Worm (Caenorhabditis elegans) whole organism, late embryonic: ENCODE measurements around the gene C10F3.7.
A peak's percentile ranks its signal among the peaks of the same experiment; 100 is the strongest.

ENCODE experiments used
- C08G9.2 ChIP-seq: sonication (generic microtip); optimal IDR thresholded peaks from 2 replicates; lab custom pipeline; 2016; ENCODE audit warnings: mild to moderate bottlenecking, missing genetic modification characterization, moderate library complexity, missing compliant biosample characterization
- ama-1 ChIP-seq: fragments of 150-350 bp; optimal IDR thresholded peaks from 2 replicates; lab custom pipeline; 2014
- ceh-18 ChIP-seq: sonication (generic microtip); optimal IDR thresholded peaks from 2 replicates; lab custom pipeline; 2016; ENCODE audit warnings: missing genetic modification characterization, missing compliant biosample characterization
- ceh-19 ChIP-seq: fragments of 200-800 bp; sonication (Bioruptor generic); optimal IDR thresholded peaks from 2 replicates; lab custom pipeline; 2018; ENCODE audit warnings: mild to moderate bottlenecking, missing genetic modification characterization, missing compliant biosample characterization
- ceh-2 ChIP-seq: sonication (generic microtip); optimal IDR thresholded peaks from 2 replicates; lab custom pipeline; 2016; ENCODE audit warnings: missing genotype, missing genetic modification characterization, missing compliant biosample characterization
- ceh-22 ChIP-seq: sonication (generic microtip); optimal IDR thresholded peaks from 2 replicates; lab custom pipeline; 2017; ENCODE audit warnings: missing biosample characterization, missing genetic modification characterization
- ceh-24 ChIP-seq: sonication (generic microtip); optimal IDR thresholded peaks from 2 replicates; lab custom pipeline; 2016; ENCODE audit warnings: mild to moderate bottlenecking, missing genetic modification characterization, missing compliant biosample characterization
- ceh-30 ChIP-seq: fragments of 150-350 bp; optimal IDR thresholded peaks from 2 replicates; lab custom pipeline; 2014; ENCODE audit warnings: missing biosample characterization, missing genetic modification characterization
- ceh-31 ChIP-seq: sonication (generic microtip); optimal IDR thresholded peaks from 2 replicates; lab custom pipeline; 2016; ENCODE audit warnings: missing genetic modification characterization, missing compliant biosample characterization
- ceh-34 ChIP-seq: sonication (generic microtip); optimal IDR thresholded peaks from 2 replicates; lab custom pipeline; 2016; ENCODE audit warnings: mild to moderate bottlenecking, missing genetic modification characterization, missing compliant biosample characterization
- ceh-48 ChIP-seq: sonication (generic microtip); optimal IDR thresholded peaks from 2 replicates; lab custom pipeline; 2016; ENCODE audit warnings: missing genetic modification characterization, inconsistent platforms, missing compliant biosample characterization
- ceh-6 ChIP-seq: fragments of 200-800 bp; sonication (Bioruptor generic); optimal IDR thresholded peaks from 2 replicates; lab custom pipeline; 2018; ENCODE audit warnings: mild to moderate bottlenecking, missing genetic modification characterization, missing compliant biosample characterization
- ceh-9 ChIP-seq: sonication (generic microtip); optimal IDR thresholded peaks from 2 replicates; lab custom pipeline; 2016; ENCODE audit warnings: mild to moderate bottlenecking, missing genetic modification characterization, inconsistent platforms, missing compliant biosample characterization
- che-1 ChIP-seq: sonication (generic microtip); optimal IDR thresholded peaks from 2 replicates; lab custom pipeline; 2016; ENCODE audit warnings: mild to moderate bottlenecking, missing genetic modification characterization, missing compliant biosample characterization
- dmd-4 ChIP-seq: sonication (generic microtip); optimal IDR thresholded peaks from 2 replicates; lab custom pipeline; 2016; ENCODE audit warnings: borderline replicate concordance, missing genetic modification characterization, missing compliant biosample characterization
- elt-2 ChIP-seq: sonication (generic microtip); optimal IDR thresholded peaks from 2 replicates; lab custom pipeline; 2016; ENCODE audit warnings: missing genetic modification reagents, missing genetic modification characterization, missing compliant biosample characterization
- elt-4 ChIP-seq: sonication (generic microtip); optimal IDR thresholded peaks from 2 replicates; lab custom pipeline; 2016; ENCODE audit warnings: missing genetic modification characterization, missing compliant biosample characterization
- eyg-1 ChIP-seq: sonication (generic microtip); optimal IDR thresholded peaks from 2 replicates; lab custom pipeline; 2016; ENCODE audit warnings: missing genotype, missing genetic modification characterization, missing compliant biosample characterization
- hlh-13 ChIP-seq: fragments of 200-800 bp; sonication (Bioruptor generic); optimal IDR thresholded peaks from 2 replicates; lab custom pipeline; 2018; ENCODE audit warnings: mild to moderate bottlenecking, missing genetic modification characterization, missing compliant biosample characterization
- hlh-15 ChIP-seq: sonication (generic microtip); optimal IDR thresholded peaks from 2 replicates; lab custom pipeline; 2016; ENCODE audit warnings: missing genetic modification characterization, missing compliant biosample characterization
- hlh-30 ChIP-seq: sonication (generic microtip); optimal IDR thresholded peaks from 2 replicates; lab custom pipeline; 2017; ENCODE audit warnings: antibody characterized with exemption, missing genetic modification characterization, missing compliant biosample characterization; ENCODE audit not compliant: insufficient read depth
- hlh-6 ChIP-seq: sonication (generic microtip); optimal IDR thresholded peaks from 2 replicates; lab custom pipeline; 2016; ENCODE audit warnings: missing genotype, missing genetic modification characterization, missing compliant biosample characterization
- lin-11 ChIP-seq: fragments of 200-800 bp; sonication (Bioruptor generic); optimal IDR thresholded peaks from 2 replicates; lab custom pipeline; 2018; ENCODE audit warnings: mild to moderate bottlenecking, missing genetic modification characterization, missing compliant biosample characterization
- madf-2 ChIP-seq: sonication (generic microtip); optimal IDR thresholded peaks from 2 replicates; lab custom pipeline; 2017; ENCODE audit warnings: missing genetic modification characterization, missing compliant biosample characterization
- mec-3 ChIP-seq: sonication (generic microtip); optimal IDR thresholded peaks from 2 replicates; lab custom pipeline; 2016; ENCODE audit warnings: borderline replicate concordance, missing genetic modification characterization, missing compliant biosample characterization
- nfya-1 ChIP-seq: sonication (generic microtip); optimal IDR thresholded peaks from 2 replicates; lab custom pipeline; 2017; ENCODE audit warnings: missing genetic modification characterization, mild to moderate bottlenecking, missing compliant biosample characterization, antibody characterized with exemption, moderate library complexity
- npax-4 ChIP-seq: sonication (generic microtip); optimal IDR thresholded peaks from 2 replicates; lab custom pipeline; 2016; ENCODE audit warnings: missing genetic modification characterization, missing compliant biosample characterization
- pag-3 ChIP-seq: sonication (generic microtip); optimal IDR thresholded peaks from 2 replicates; lab custom pipeline; 2016; ENCODE audit warnings: missing compliant biosample characterization, missing genetic modification characterization, borderline replicate concordance
- pat-9 ChIP-seq: fragments of 200-800 bp; sonication (Bioruptor generic); optimal IDR thresholded peaks from 2 replicates; lab custom pipeline; 2018; ENCODE audit warnings: mild to moderate bottlenecking, missing genetic modification characterization, moderate library complexity, missing compliant biosample characterization
- pax-1 ChIP-seq: fragments of 150-350 bp; optimal IDR thresholded peaks from 2 replicates; lab custom pipeline; 2014; ENCODE audit warnings: missing biosample characterization, missing genetic modification characterization
- pha-4 ChIP-seq: fragments of 150-350 bp; optimal IDR thresholded peaks from 2 replicates; lab custom pipeline; 2018; ENCODE audit warnings: missing biosample characterization, missing genetic modification reagents, missing genetic modification characterization
- rnt-1 ChIP-seq: sonication (generic microtip); optimal IDR thresholded peaks from 2 replicates; lab custom pipeline; 2016; ENCODE audit warnings: missing genetic modification characterization, missing compliant biosample characterization
- sdc-2 ChIP-seq: sonication (generic microtip); optimal IDR thresholded peaks from 2 replicates; lab custom pipeline; 2016; ENCODE audit warnings: missing genotype, missing genetic modification characterization, missing compliant biosample characterization
- sox-2 ChIP-seq: fragments of 200-800 bp; sonication (Bioruptor generic); IDR thresholded peaks from 2 replicates; pipeline ENCODE4 v1.3.6; 2022; ENCODE audit warnings: missing genetic modification reagents, missing genetic modification characterization, missing compliant biosample characterization
- sox-4 ChIP-seq: sonication (generic microtip); optimal IDR thresholded peaks from 2 replicates; lab custom pipeline; 2017; ENCODE audit warnings: mild to moderate bottlenecking, missing genetic modification characterization, inconsistent platforms, missing compliant biosample characterization
- syd-9 ChIP-seq: sonication (generic microtip); optimal IDR thresholded peaks from 2 replicates; lab custom pipeline; 2016; ENCODE audit warnings: mild to moderate bottlenecking, missing genetic modification characterization, moderate library complexity, missing compliant biosample characterization
- tbx-2 ChIP-seq: sonication (generic microtip); optimal IDR thresholded peaks from 2 replicates; lab custom pipeline; 2016; ENCODE audit warnings: missing genetic modification characterization, missing compliant biosample characterization
- tbx-7 ChIP-seq: sonication (generic microtip); optimal IDR thresholded peaks from 2 replicates; lab custom pipeline; 2016; ENCODE audit warnings: missing genotype, missing genetic modification characterization, missing compliant biosample characterization
- ttx-3 ChIP-seq: sonication (generic microtip); optimal IDR thresholded peaks from 2 replicates; lab custom pipeline; 2016; ENCODE audit warnings: missing genetic modification reagents, missing genetic modification characterization, missing compliant biosample characterization
- unc-3 ChIP-seq, 2 experiments: fragments of 200-800 bp in 1 of 2; sonication (Bioruptor generic) in 1 of 2; sonication (generic microtip) in 1 of 2; conservative IDR thresholded peaks in 1 of 2; optimal IDR thresholded peaks in 1 of 2; 2 replicates each; pipeline versions ENCODE4 v1.3.6 to Lab custom; 2016 to 2022; ENCODE audit warnings: missing compliant biosample characterization in 2 of 2, missing genetic modification characterization in 2 of 2, missing genetic modification reagents in 1 of 2
- unc-42 ChIP-seq: sonication (generic microtip); optimal IDR thresholded peaks from 2 replicates; lab custom pipeline; 2016; ENCODE audit warnings: missing genotype, missing genetic modification characterization, missing compliant biosample characterization
- unc-55 ChIP-seq: sonication (generic microtip); optimal IDR thresholded peaks from 2 replicates; lab custom pipeline; 2017; ENCODE audit warnings: missing biosample characterization, missing genetic modification reagents, missing genetic modification characterization
- unc-86 ChIP-seq: sonication (generic microtip); optimal IDR thresholded peaks from 2 replicates; lab custom pipeline; 2016; ENCODE audit warnings: missing genetic modification characterization, missing compliant biosample characterization
- zip-5 ChIP-seq: sonication (generic microtip); optimal IDR thresholded peaks from 2 replicates; lab custom pipeline; 2016; ENCODE audit warnings: missing genetic modification characterization, missing compliant biosample characterization

C10F3.7 gene

ce11 chrV:5986755-5987154 is at the start of gene C10F3.7:
Gene C10F3.7 (minus strand): TSS chrV:5986855.
- TF ChIP-seq ceh-19 (GFP tag; lab: Kevin White, UChicago) = no peak
- TF ChIP-seq tbx-7 = no peak
- TF ChIP-seq che-1 = no peak
- TF ChIP-seq pat-9 = no peak
- TF ChIP-seq madf-2 (tag; lab: Kevin White, UChicago) = no peak
- no peak for TF ChIP-seq pag-3 (tag; lab: Kevin White, UChicago)
- TF ChIP-seq pax-1 = no peak
- no peak for TF ChIP-seq ceh-22 (tag; lab: Kevin White, UChicago)
- TF ChIP-seq ama-1 (lab: Kevin White, UChicago) = no peak
- no peak for TF ChIP-seq ceh-2
- TF ChIP-seq hlh-15 (tag; lab: Kevin White, UChicago) = no peak
- TF ChIP-seq sdc-2 (tag; lab: Kevin White, UChicago) = no peak
- no peak for TF ChIP-seq lin-11
- no peak for TF ChIP-seq unc-3 (GFP tag; conservative IDR thresholded peaks at IDR 0.05; lab: Robert Waterston, UW)
- TF ChIP-seq unc-3 (tag; optimal IDR thresholded peaks at IDR 0.05; lab: Kevin White, UChicago) = no peak

- no peak for TF ChIP-seq madf-2 (tag; lab: Kevin White, UChicago)
- TF ChIP-seq elt-4 (tag; lab: Kevin White, UChicago) = no peak
- TF ChIP-seq ttx-3 (tag; lab: Kevin White, UChicago) = no peak
- no peak for TF ChIP-seq ceh-30
- TF ChIP-seq hlh-13 (GFP tag; lab: Kevin White, UChicago) = no peak
- no peak for TF ChIP-seq pax-1
- no peak for TF ChIP-seq zip-5 (tag; lab: Kevin White, UChicago)
- TF ChIP-seq syd-9 (tag; lab: Kevin White, UChicago) = no peak
- TF ChIP-seq npax-4 (tag; lab: Kevin White, UChicago) = no peak
- TF ChIP-seq ceh-48 (tag; lab: Kevin White, UChicago) = no peak
- TF ChIP-seq dmd-4 (tag; lab: Kevin White, UChicago) = no peak
- no peak for TF ChIP-seq pha-4 (tag; lab: Kevin White, UChicago)
- TF ChIP-seq, all 69 proteins: peak for 0
These were observed 48.1 kb upstream of the C10F3.7 start, which contains the start of gene dhs-17 for ce11 chrV:6034714-6035113. Gene dhs-17 (minus strand): TSS chrV:6034814.

ce11 chrV:6033512-6033911 is 46.9 kb upstream of the C10F3.7 start:
- TF ChIP-seq nfya-1 (no peak), unc-42 (tag; lab: Kevin White, UChicago) (peak; percentile 29)

ce11 chrV:6031585-6031984 is 44.9 kb upstream of the C10F3.7 start:
- TF ChIP-seq mec-3 (tag; lab: Kevin White, UChicago) (no peak), unc-42 (tag; lab: Kevin White, UChicago) (no peak), ceh-18 (no peak), hlh-15 (tag; lab: Kevin White, UChicago) (no peak), hlh-6 (tag; lab: Kevin White, UChicago) (no peak), ceh-34 (tag; lab: Kevin White, UChicago) (no peak), dmd-4 (tag; lab: Kevin White, UChicago) (no peak), elt-2 (tag; lab: Kevin White, UChicago) (no peak), C08G9.2 (tag; lab: Kevin White, UChicago) (no peak), ceh-24 (tag; lab: Kevin White, UChicago) (no peak), ceh-6 (GFP tag; lab: Kevin White, UChicago) (no peak), sox-2 (GFP tag; lab: Robert Waterston, UW) (no peak)

- TF ChIP-seq sox-4 (tag; lab: Kevin White, UChicago) (no peak), syd-9 (tag; lab: Kevin White, UChicago) (peak; percentile 36), eyg-1 (tag; lab: Kevin White, UChicago) (no peak), ceh-30 (no peak), tbx-2 (tag; lab: Kevin White, UChicago) (peak; percentile 22), unc-42 (tag; lab: Kevin White, UChicago) (peak; percentile 24), ceh-9 (tag; lab: Kevin White, UChicago) (no peak), rnt-1 (tag; lab: Kevin White, UChicago) (peak; percentile 68), unc-55 (peak; percentile 68), ceh-18 (peak; percentile 78), elt-2 (tag; lab: Kevin White, UChicago) (no peak), ceh-31 (tag; lab: Kevin White, UChicago) (peak; percentile 30), unc-86 (tag; lab: Kevin White, UChicago) (no peak), hlh-30 (tag; lab: Kevin White, UChicago) (no peak), C08G9.2 (tag; lab: Kevin White, UChicago) (peak; percentile 32), nfya-1 (peak; percentile 10), ceh-34 (tag; lab: Kevin White, UChicago) (peak; percentile 70), pat-9 (no peak)
These were observed 43.9 kb upstream of the C10F3.7 start for ce11 chrV:6030559-6030975.
